Worm (Caenorhabditis elegans) whole organism, late embryonic: ENCODE measurements around the gene nhr-3.

Source experiments
- C08G9.2 ChIP-seq: sonication (generic microtip); optimal IDR thresholded peaks from 2 replicates; lab custom pipeline; 2016; ENCODE audit warnings: mild to moderate bottlenecking, missing genetic modification characterization, moderate library complexity, missing compliant biosample characterization
- C38D4.7 ChIP-seq: fragments of 200-800 bp; sonication (Bioruptor generic); optimal IDR thresholded peaks from 2 replicates; lab custom pipeline; 2018; ENCODE audit warnings: mild to moderate bottlenecking, missing genetic modification characterization, moderate library complexity, missing compliant biosample characterization
- F13H6.1 ChIP-seq: sonication (generic microtip); optimal IDR thresholded peaks from 2 replicates; lab custom pipeline; 2016; ENCODE audit warnings: missing genetic modification characterization, missing compliant biosample characterization
- K02D7.2 ChIP-seq: sonication (generic microtip); optimal IDR thresholded peaks from 2 replicates; lab custom pipeline; 2017; ENCODE audit warnings: mild to moderate bottlenecking, missing genetic modification characterization, missing compliant biosample characterization
- T23F11.4 ChIP-seq: fragments of 200-800 bp; sonication (Bioruptor generic); optimal IDR thresholded peaks from 2 replicates; lab custom pipeline; 2018; ENCODE audit warnings: mild to moderate bottlenecking, missing genetic modification characterization, missing compliant biosample characterization
- Y22D7AL.16 ChIP-seq: sonication (generic microtip); optimal IDR thresholded peaks from 2 replicates; lab custom pipeline; 2016; ENCODE audit warnings: missing genetic modification characterization, missing compliant biosample characterization
- ahr-1 ChIP-seq: sonication (generic microtip); optimal IDR thresholded peaks from 2 replicates; lab custom pipeline; 2016; ENCODE audit warnings: missing genetic modification characterization, missing compliant biosample characterization
- ama-1 ChIP-seq: fragments of 150-350 bp; optimal IDR thresholded peaks from 2 replicates; lab custom pipeline; 2014
- ceh-14 ChIP-seq: sonication (generic microtip); optimal IDR thresholded peaks from 2 replicates; lab custom pipeline; 2016; ENCODE audit warnings: missing genotype, missing genetic modification characterization, missing compliant biosample characterization
- ceh-18 ChIP-seq: sonication (generic microtip); optimal IDR thresholded peaks from 2 replicates; lab custom pipeline; 2016; ENCODE audit warnings: missing genetic modification characterization, missing compliant biosample characterization
- ceh-2 ChIP-seq: sonication (generic microtip); optimal IDR thresholded peaks from 2 replicates; lab custom pipeline; 2016; ENCODE audit warnings: missing genotype, missing genetic modification characterization, missing compliant biosample characterization
- ceh-24 ChIP-seq: sonication (generic microtip); optimal IDR thresholded peaks from 2 replicates; lab custom pipeline; 2016; ENCODE audit warnings: mild to moderate bottlenecking, missing genetic modification characterization, missing compliant biosample characterization
- ceh-30 ChIP-seq: fragments of 150-350 bp; optimal IDR thresholded peaks from 2 replicates; lab custom pipeline; 2014; ENCODE audit warnings: missing biosample characterization, missing genetic modification characterization
- ceh-34 ChIP-seq: sonication (generic microtip); optimal IDR thresholded peaks from 2 replicates; lab custom pipeline; 2016; ENCODE audit warnings: mild to moderate bottlenecking, missing genetic modification characterization, missing compliant biosample characterization
- ceh-48 ChIP-seq: sonication (generic microtip); optimal IDR thresholded peaks from 2 replicates; lab custom pipeline; 2016; ENCODE audit warnings: missing genetic modification characterization, inconsistent platforms, missing compliant biosample characterization
- ceh-6 ChIP-seq: fragments of 200-800 bp; sonication (Bioruptor generic); optimal IDR thresholded peaks from 2 replicates; lab custom pipeline; 2018; ENCODE audit warnings: mild to moderate bottlenecking, missing genetic modification characterization, missing compliant biosample characterization
- ceh-9 ChIP-seq: sonication (generic microtip); optimal IDR thresholded peaks from 2 replicates; lab custom pipeline; 2016; ENCODE audit warnings: mild to moderate bottlenecking, missing genetic modification characterization, inconsistent platforms, missing compliant biosample characterization
- che-1 ChIP-seq: sonication (generic microtip); optimal IDR thresholded peaks from 2 replicates; lab custom pipeline; 2016; ENCODE audit warnings: mild to moderate bottlenecking, missing genetic modification characterization, missing compliant biosample characterization
- dve-1 ChIP-seq: sonication (generic microtip); optimal IDR thresholded peaks from 2 replicates; lab custom pipeline; 2017; ENCODE audit warnings: antibody characterized with exemption, mild to moderate bottlenecking, missing genetic modification characterization, missing compliant biosample characterization
- elt-2 ChIP-seq: sonication (generic microtip); optimal IDR thresholded peaks from 2 replicates; lab custom pipeline; 2016; ENCODE audit warnings: missing genetic modification reagents, missing genetic modification characterization, missing compliant biosample characterization
- elt-4 ChIP-seq: sonication (generic microtip); optimal IDR thresholded peaks from 2 replicates; lab custom pipeline; 2016; ENCODE audit warnings: missing genetic modification characterization, missing compliant biosample characterization
- ets-4 ChIP-seq: sonication (generic microtip); optimal IDR thresholded peaks from 2 replicates; lab custom pipeline; 2016; ENCODE audit warnings: missing genetic modification characterization, missing compliant biosample characterization
- eyg-1 ChIP-seq: sonication (generic microtip); optimal IDR thresholded peaks from 2 replicates; lab custom pipeline; 2016; ENCODE audit warnings: missing genotype, missing genetic modification characterization, missing compliant biosample characterization
- fax-1 ChIP-seq: sonication (generic microtip); optimal IDR thresholded peaks from 2 replicates; lab custom pipeline; 2016; ENCODE audit warnings: missing genotype, missing genetic modification characterization, missing compliant biosample characterization
- fkh-10 ChIP-seq: fragments of 150-350 bp; optimal IDR thresholded peaks from 2 replicates; lab custom pipeline; 2014; ENCODE audit warnings: missing biosample characterization, missing genetic modification reagents, missing genetic modification characterization
- gmeb-2 ChIP-seq: sonication (generic microtip); optimal IDR thresholded peaks from 2 replicates; lab custom pipeline; 2016; ENCODE audit warnings: missing genetic modification characterization, inconsistent platforms, missing compliant biosample characterization
- hlh-15 ChIP-seq: sonication (generic microtip); optimal IDR thresholded peaks from 2 replicates; lab custom pipeline; 2016; ENCODE audit warnings: missing genetic modification characterization, missing compliant biosample characterization
- lim-6 ChIP-seq: sonication (generic microtip); optimal IDR thresholded peaks from 2 replicates; lab custom pipeline; 2016; ENCODE audit warnings: missing genetic modification characterization, missing compliant biosample characterization
- lin-11 ChIP-seq: fragments of 200-800 bp; sonication (Bioruptor generic); optimal IDR thresholded peaks from 2 replicates; lab custom pipeline; 2018; ENCODE audit warnings: mild to moderate bottlenecking, missing genetic modification characterization, missing compliant biosample characterization
- madf-2 ChIP-seq: sonication (generic microtip); optimal IDR thresholded peaks from 2 replicates; lab custom pipeline; 2017; ENCODE audit warnings: missing genetic modification characterization, missing compliant biosample characterization
- nfya-1 ChIP-seq: sonication (generic microtip); optimal IDR thresholded peaks from 2 replicates; lab custom pipeline; 2017; ENCODE audit warnings: missing genetic modification characterization, mild to moderate bottlenecking, missing compliant biosample characterization, antibody characterized with exemption, moderate library complexity
- npax-4 ChIP-seq: sonication (generic microtip); optimal IDR thresholded peaks from 2 replicates; lab custom pipeline; 2016; ENCODE audit warnings: missing genetic modification characterization, missing compliant biosample characterization
- odd-2 ChIP-seq: sonication (generic microtip); optimal IDR thresholded peaks from 2 replicates; lab custom pipeline; 2017; ENCODE audit warnings: antibody characterized with exemption, mild to moderate bottlenecking, missing genetic modification characterization, missing compliant biosample characterization
- pag-3 ChIP-seq: sonication (generic microtip); optimal IDR thresholded peaks from 2 replicates; lab custom pipeline; 2016; ENCODE audit warnings: missing compliant biosample characterization, missing genetic modification characterization, borderline replicate concordance
- pat-9 ChIP-seq: fragments of 200-800 bp; sonication (Bioruptor generic); optimal IDR thresholded peaks from 2 replicates; lab custom pipeline; 2018; ENCODE audit warnings: mild to moderate bottlenecking, missing genetic modification characterization, moderate library complexity, missing compliant biosample characterization
- pha-4 ChIP-seq: fragments of 150-350 bp; optimal IDR thresholded peaks from 2 replicates; lab custom pipeline; 2018; ENCODE audit warnings: missing biosample characterization, missing genetic modification reagents, missing genetic modification characterization
- pros-1 ChIP-seq: fragments of 150-350 bp; optimal IDR thresholded peaks from 2 replicates; lab custom pipeline; 2014; ENCODE audit warnings: missing biosample characterization, missing genetic modification reagents, missing genetic modification characterization
- sdc-2 ChIP-seq: sonication (generic microtip); optimal IDR thresholded peaks from 2 replicates; lab custom pipeline; 2016; ENCODE audit warnings: missing genotype, missing genetic modification characterization, missing compliant biosample characterization
- sox-4 ChIP-seq: sonication (generic microtip); optimal IDR thresholded peaks from 2 replicates; lab custom pipeline; 2017; ENCODE audit warnings: mild to moderate bottlenecking, missing genetic modification characterization, inconsistent platforms, missing compliant biosample characterization
- syd-9 ChIP-seq: sonication (generic microtip); optimal IDR thresholded peaks from 2 replicates; lab custom pipeline; 2016; ENCODE audit warnings: mild to moderate bottlenecking, missing genetic modification characterization, moderate library complexity, missing compliant biosample characterization
- unc-55 ChIP-seq: sonication (generic microtip); optimal IDR thresholded peaks from 2 replicates; lab custom pipeline; 2017; ENCODE audit warnings: missing biosample characterization, missing genetic modification reagents, missing genetic modification characterization
- unc-86 ChIP-seq: sonication (generic microtip); optimal IDR thresholded peaks from 2 replicates; lab custom pipeline; 2016; ENCODE audit warnings: missing genetic modification characterization, missing compliant biosample characterization
- ztf-16 ChIP-seq: sonication (generic microtip); optimal IDR thresholded peaks from 2 replicates; lab custom pipeline; 2017; ENCODE audit warnings: missing genetic modification characterization, missing compliant biosample characterization

nhr-3 gene

DNA sequence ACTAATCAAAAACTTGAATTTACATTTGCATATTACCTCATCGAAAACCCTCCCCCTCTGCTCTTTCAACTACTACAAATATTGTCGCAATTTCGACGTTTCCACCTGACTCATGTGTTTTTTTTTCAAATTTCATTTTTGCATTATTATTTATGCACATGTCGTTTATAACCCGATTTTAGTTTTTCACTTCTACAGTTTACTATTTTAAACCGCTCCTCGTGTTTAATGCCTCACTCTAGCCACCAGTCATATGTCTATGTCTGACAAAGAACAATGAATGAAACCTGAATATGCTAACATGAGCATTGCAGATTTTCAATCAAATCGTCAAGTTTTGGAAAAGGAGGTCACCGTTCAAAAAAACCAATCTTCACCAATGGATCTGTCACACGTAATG lies 24.2 kb upstream of the nhr-3 start, which contains the start of gene T24C2.5:
T24C2.5 (plus strand) TSS at position 301 of the 400 bp plus-strand sequence.
- TF ChIP-seq ama-1, result no peak

ce11 chrX:14534596-14534995 lies 23.7 kb upstream of the nhr-3 start:
- no peak for TF ChIP-seq ceh-9 (tag; lab: Kevin White, UChicago)
- TF ChIP-seq unc-86 (tag; lab: Kevin White, UChicago), result no peak
- no peak for TF ChIP-seq K02D7.2
- TF ChIP-seq pros-1 (tag; lab: Kevin White, UChicago), result no peak
- TF ChIP-seq ztf-16 (tag; lab: Kevin White, UChicago), result no peak
- no peak for TF ChIP-seq F13H6.1
- no peak for TF ChIP-seq elt-2 (tag; lab: Kevin White, UChicago)
- no peak for TF ChIP-seq fkh-10 (GFP tag; lab: Kevin White, UChicago)
- no peak for TF ChIP-seq lim-6 (tag; lab: Kevin White, UChicago)
- TF ChIP-seq hlh-15, result no peak
- TF ChIP-seq ceh-2 (tag; lab: Kevin White, UChicago), result no peak
- TF ChIP-seq pat-9 (tag; lab: Kevin White, UChicago), result no peak
- TF ChIP-seq ceh-34 (tag; lab: Kevin White, UChicago), result no peak
- no peak for TF ChIP-seq sdc-2 (tag; lab: Kevin White, UChicago)

DNA sequence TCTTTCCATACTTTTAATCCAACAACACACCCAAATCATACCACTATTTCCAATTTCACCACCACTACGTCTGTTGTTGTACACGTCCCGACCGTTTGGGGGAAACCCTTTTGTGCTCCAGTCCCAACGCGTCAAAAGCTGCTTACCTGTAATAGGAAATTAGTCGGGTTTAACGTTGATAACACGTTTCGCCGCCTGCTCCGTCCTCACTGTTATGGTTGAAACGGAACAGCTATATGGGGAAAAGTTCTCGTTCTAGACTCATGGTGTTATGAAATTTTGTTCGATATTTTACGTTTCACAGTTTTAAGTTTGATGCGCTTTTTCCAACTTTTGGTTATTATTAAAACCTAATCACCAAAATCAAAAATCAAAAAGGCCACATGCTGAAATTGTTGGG lies 22.4 kb upstream of the nhr-3 start:
- TF ChIP-seq pat-9 (tag; lab: Kevin White, UChicago) (no peak), Y22D7AL.16 (no peak), lim-6 (tag; lab: Kevin White, UChicago) (no peak), unc-55 (GFP tag; lab: Kevin White, UChicago) (no peak)

DNA sequence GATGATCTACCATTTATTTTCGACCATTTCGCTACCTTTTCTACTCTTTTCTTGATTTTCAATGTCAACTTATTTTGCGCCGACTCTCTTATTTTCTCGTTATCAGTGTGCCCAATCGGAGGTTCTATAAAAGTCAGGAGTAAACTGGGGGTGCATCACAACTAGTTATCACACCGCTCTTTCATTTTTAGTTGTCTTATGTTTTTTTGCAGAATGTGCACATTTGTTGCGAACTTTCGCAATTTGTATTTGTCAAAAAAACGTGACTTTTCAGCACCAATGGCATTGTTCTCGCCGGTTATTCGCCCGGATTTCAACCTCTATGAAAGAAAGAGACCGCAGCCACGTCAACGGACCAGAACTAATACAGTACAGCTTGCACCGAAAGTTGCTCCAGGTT lies 20.7 kb upstream of the nhr-3 start:
- TF ChIP-seq nfya-1 (tag; lab: Kevin White, UChicago), result no peak
- TF ChIP-seq ceh-2 (tag; lab: Kevin White, UChicago), result no peak
- TF ChIP-seq C08G9.2 (tag; lab: Kevin White, UChicago), result no peak
- no peak for TF ChIP-seq gmeb-2 (tag; lab: Kevin White, UChicago)
- TF ChIP-seq F13H6.1, result no peak
- TF ChIP-seq dve-1 (tag; lab: Kevin White, UChicago), result no peak
- TF ChIP-seq lin-11, result no peak
- TF ChIP-seq eyg-1 (tag; lab: Kevin White, UChicago), result no peak
- TF ChIP-seq ceh-18 (tag; lab: Kevin White, UChicago), result no peak
- no peak for TF ChIP-seq T23F11.4
- no peak for TF ChIP-seq ceh-6 (GFP tag; lab: Kevin White, UChicago)
- no peak for TF ChIP-seq odd-2 (tag; lab: Kevin White, UChicago)
- no peak for TF ChIP-seq C38D4.7 (GFP tag; lab: Kevin White, UChicago)
- no peak for TF ChIP-seq ceh-30
- TF ChIP-seq ceh-48, result no peak
- TF ChIP-seq ceh-24 (tag; lab: Kevin White, UChicago), result no peak
- TF ChIP-seq lim-6 (tag; lab: Kevin White, UChicago), result no peak
- TF ChIP-seq syd-9, result no peak

DNA sequence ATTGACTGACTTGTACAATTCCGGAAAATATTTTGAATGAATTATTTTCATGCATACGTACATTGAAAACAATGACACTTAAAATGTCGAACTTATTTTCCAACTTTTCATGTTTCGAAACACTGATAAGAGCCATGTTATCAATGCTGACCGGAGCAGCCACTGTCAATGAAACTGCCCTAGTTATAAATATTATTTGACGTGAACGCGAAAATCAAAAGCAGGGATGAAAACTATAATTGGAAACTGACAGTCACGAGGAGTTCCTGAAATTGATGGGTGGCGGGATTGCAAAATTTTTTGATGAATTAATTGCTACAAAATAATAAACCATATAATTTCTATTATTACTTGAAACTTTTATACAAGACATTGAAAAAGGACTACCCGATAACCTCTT lies 18.8 kb upstream of the nhr-3 start:
- no peak for TF ChIP-seq ahr-1 (tag; lab: Kevin White, UChicago)
- TF ChIP-seq npax-4 (tag; lab: Kevin White, UChicago), result no peak
- no peak for TF ChIP-seq fkh-10 (GFP tag; lab: Kevin White, UChicago)
- no peak for TF ChIP-seq elt-4 (tag; lab: Kevin White, UChicago)
- no peak for TF ChIP-seq syd-9
- no peak for TF ChIP-seq madf-2 (tag; lab: Kevin White, UChicago)
- TF ChIP-seq sox-4 (tag; lab: Kevin White, UChicago), result no peak
- TF ChIP-seq C08G9.2 (tag; lab: Kevin White, UChicago), result no peak
- no peak for TF ChIP-seq che-1 (tag; lab: Kevin White, UChicago)
- TF ChIP-seq dve-1 (tag; lab: Kevin White, UChicago), result no peak
- no peak for TF ChIP-seq fax-1 (tag; lab: Kevin White, UChicago)
- no peak for TF ChIP-seq ets-4 (tag; lab: Kevin White, UChicago)
- no peak for TF ChIP-seq ceh-2 (tag; lab: Kevin White, UChicago)
- no peak for TF ChIP-seq pha-4 (tag; lab: Kevin White, UChicago)
- no peak for TF ChIP-seq ceh-14 (tag; lab: Kevin White, UChicago)
- no peak for TF ChIP-seq ceh-24 (tag; lab: Kevin White, UChicago)
- no peak for TF ChIP-seq pag-3
- TF ChIP-seq ztf-16 (tag; lab: Kevin White, UChicago), result no peak
